Fruit fly (Drosophila melanogaster): Measurements from ENCODE around the gene Tom70.
A peak's percentile ranks its signal among the peaks of the same experiment; 100 is the strongest.

- TF ChIP-seq sv (GFP tag; optimal IDR thresholded peaks at IDR 0.05) (no peak), ey (GFP tag; optimal IDR thresholded peaks at IDR 0.05) (peak; percentile 34), Mio (GFP tag; optimal IDR thresholded peaks at IDR 0.05) (no peak), Abd-B (GFP tag; optimal IDR thresholded peaks at IDR 0.05) (no peak), lola (GFP tag; optimal IDR thresholded peaks at IDR 0.05) (no peak), h (GFP tag; optimal IDR thresholded peaks at IDR 0.05) (no peak), Myc (optimal IDR thresholded peaks at IDR 0.05) (no peak), psq (GFP tag; optimal IDR thresholded peaks at IDR 0.05) (peak; percentile 35), woc (GFP tag; optimal IDR thresholded peaks at IDR 0.05) (peak; percentile 48), br (GFP tag; optimal IDR thresholded peaks at IDR 0.05) (peak; percentile 33), OdsH (GFP tag; optimal IDR thresholded peaks at IDR 0.05) (no peak), Dfd (GFP tag; optimal IDR thresholded peaks at IDR 0.05) (no peak), pan (optimal IDR thresholded peaks at IDR 0.05) (no peak), usp (GFP tag; optimal IDR thresholded peaks at IDR 0.05) (no peak)
These were observed 12.8 kb downstream of the Tom70 start for dm6 chr2L:12025505-12025904.

All from whole organism, wandering third instar larva.